Worm (Caenorhabditis elegans) whole organism, early embryonic: ENCODE measurements around the gene C29F9.12.

Experiments
- ama-1 ChIP-seq: fragments of 150-350 bp; optimal IDR thresholded peaks from 2 replicates; lab custom pipeline; 2014
- flt-1 ChIP-seq: fragments of 200-800 bp; sonication (Bioruptor generic); IDR thresholded peaks from 2 replicates; pipeline ENCODE4 v1.3.6; 2022; ENCODE audit warnings: missing genetic modification characterization, missing compliant biosample characterization

ce11 chrIII:134194-134593 lies 12.4 kb upstream of the C29F9.12 start, which contains the start of gene pals-25:
- TF ChIP-seq ama-1 (lab: Kevin White, UChicago) (no peak), flt-1 (GFP tag; lab: Robert Waterston, UW) (no peak)
